Worm (Caenorhabditis elegans) whole organism, midembryonic: ENCODE data around the gene B0035.3.

ENCODE experiments used
- T22C8.4 ChIP-seq: fragments of 200-800 bp; sonication (Bioruptor generic); IDR thresholded peaks from 2 replicates; pipeline ENCODE4 v1.3.6; 2022; ENCODE audit warnings: missing genetic modification characterization, missing compliant biosample characterization
- cog-1 ChIP-seq: sonication (generic microtip); optimal IDR thresholded peaks from 2 replicates; lab custom pipeline; 2016; ENCODE audit warnings: missing genetic modification characterization, missing compliant biosample characterization
- flt-1 ChIP-seq: fragments of 200-800 bp; sonication (Bioruptor generic); IDR thresholded peaks from 2 replicates; pipeline ENCODE4 v1.3.6; 2022; ENCODE audit warnings: missing genetic modification characterization, missing compliant biosample characterization
- klf-2 ChIP-seq: fragments of 200-800 bp; sonication (Bioruptor generic); conservative IDR thresholded peaks from 2 replicates; pipeline ENCODE4 v1.3.6; 2022; ENCODE audit warnings: missing genetic modification reagents, missing genetic modification characterization, missing compliant biosample characterization
- ztf-23 ChIP-seq: fragments of 200-800 bp; sonication (Bioruptor generic); IDR thresholded peaks from 2 replicates; pipeline ENCODE4 v1.3.6; 2022; ENCODE audit warnings: missing genetic modification reagents, missing genetic modification characterization, missing compliant biosample characterization
- ztf-29 ChIP-seq: fragments of 200-800 bp; sonication (Bioruptor generic); IDR thresholded peaks from 2 replicates; pipeline ENCODE4 v1.3.6; 2022; ENCODE audit warnings: missing genetic modification reagents, missing genetic modification characterization, missing compliant biosample characterization

DNA sequence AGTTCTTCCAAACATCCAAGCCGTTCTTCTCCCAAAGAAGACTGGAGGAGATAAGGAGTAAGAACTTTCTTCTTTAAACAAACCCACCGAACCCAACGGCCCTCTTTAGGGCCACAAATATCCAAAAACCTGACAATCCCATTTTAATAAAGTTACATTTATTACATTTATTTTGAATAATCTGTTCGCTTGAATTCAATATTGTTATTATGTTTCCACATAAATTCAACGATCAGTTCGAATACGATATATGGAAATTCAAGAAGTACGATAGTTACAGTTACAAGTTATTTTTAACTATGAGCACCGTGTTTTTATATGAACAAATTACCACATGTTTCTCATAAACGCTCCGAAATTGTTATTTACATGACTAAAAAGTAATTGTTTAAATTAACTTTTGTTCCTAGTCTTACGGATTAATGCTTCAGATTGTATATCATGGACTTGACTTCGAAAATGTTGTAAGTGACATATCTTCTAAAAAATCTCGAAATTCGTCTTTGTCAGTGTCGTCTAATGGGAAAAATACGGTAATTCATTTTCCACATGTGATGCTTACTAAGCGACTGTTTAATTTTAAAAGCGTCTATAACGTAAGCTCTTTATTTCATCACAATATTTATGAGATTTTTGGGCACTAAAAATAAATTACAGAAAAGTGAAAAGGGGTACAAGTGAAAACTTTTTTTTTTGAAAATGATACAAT is 26.1 kb upstream of the B0035.3 start:
- TF ChIP-seq flt-1 (no peak), T22C8.4 (no peak), cog-1 (tag; lab: Kevin White, UChicago) (no peak), ztf-23 (GFP tag; lab: Robert Waterston, UW) (no peak), ztf-29 (no peak), klf-2 (no peak)
